Fruit fly (Drosophila melanogaster) whole organism, pupa: ENCODE measurements around the gene CG7497.

Experiments used
- CG10348 ChIP-seq: fragments of 200-800 bp; sonication (Bioruptor generic); IDR thresholded peaks from 2 replicates; pipeline ENCODE4 v1.3.6; 2022; ENCODE audit warnings: missing biosample characterization, missing genetic modification characterization
- CG12605 ChIP-seq: fragments of 200-800 bp; sonication (Bioruptor generic); IDR thresholded peaks from 2 replicates; pipeline ENCODE4 v1.3.6; 2022; ENCODE audit warnings: missing biosample characterization, missing genetic modification characterization
- CG13204 ChIP-seq: fragments of 200-800 bp; sonication (Bioruptor generic); optimal IDR thresholded peaks from 2 replicates; lab custom pipeline; 2018; ENCODE audit warnings: missing biosample characterization, mild to moderate bottlenecking, missing genetic modification characterization, moderate library complexity
- CG14655 ChIP-seq: fragments of 200-800 bp; sonication (Bioruptor generic); optimal IDR thresholded peaks from 3 replicates; lab custom pipeline; 2017; ENCODE audit warnings: mild to moderate bottlenecking, missing biosample characterization, missing genetic modification reagents, missing genetic modification characterization
- CG15710 ChIP-seq: fragments of 200-800 bp; sonication (Bioruptor generic); optimal IDR thresholded peaks from 2 replicates; lab custom pipeline; 2018; ENCODE audit warnings: missing biosample characterization, mild to moderate bottlenecking, missing genetic modification characterization, moderate library complexity
- CG17806 ChIP-seq: fragments of 200-800 bp; sonication (Bioruptor generic); optimal IDR thresholded peaks from 2 replicates; lab custom pipeline; 2018; ENCODE audit warnings: missing biosample characterization, mild to moderate bottlenecking, missing genetic modification characterization, moderate library complexity
- CG32121 ChIP-seq: fragments of 200-800 bp; sonication (Bioruptor generic); IDR thresholded peaks from 2 replicates; pipeline ENCODE4 v1.3.6; 2022; ENCODE audit warnings: missing biosample characterization, missing genetic modification characterization
- CG34367 ChIP-seq: fragments of 200-800 bp; sonication (Bioruptor generic); optimal IDR thresholded peaks from 2 replicates; lab custom pipeline; 2018; ENCODE audit warnings: missing biosample characterization, mild to moderate bottlenecking, missing genetic modification characterization
- CG4496 ChIP-seq: fragments of 200-800 bp; sonication (Bioruptor generic); IDR thresholded peaks from 3 replicates; pipeline ENCODE4 v1.3.6; 2022; ENCODE audit warnings: missing biosample characterization, missing genetic modification characterization
- CG8159 ChIP-seq: fragments of 200-800 bp; sonication (Bioruptor generic); optimal IDR thresholded peaks from 3 replicates; lab custom pipeline; 2018; ENCODE audit warnings: missing biosample characterization, mild to moderate bottlenecking, missing genetic modification characterization, moderate library complexity
- CG8301 ChIP-seq: fragments of 200-800 bp; sonication (Bioruptor generic); optimal IDR thresholded peaks from 2 replicates; lab custom pipeline; 2018; ENCODE audit warnings: missing biosample characterization, mild to moderate bottlenecking, missing genetic modification characterization
- CG9948 ChIP-seq: fragments of 200-800 bp; sonication (Bioruptor generic); optimal IDR thresholded peaks from 2 replicates; lab custom pipeline; 2018; ENCODE audit warnings: missing biosample characterization, mild to moderate bottlenecking, missing genetic modification characterization, moderate library complexity
- D1 ChIP-seq: fragments of 200-800 bp; sonication (Bioruptor generic); optimal IDR thresholded peaks from 2 replicates; lab custom pipeline; 2018; ENCODE audit warnings: missing biosample characterization, mild to moderate bottlenecking, missing genetic modification characterization, moderate library complexity
- EcR ChIP-seq: fragments of 200-800 bp; sonication (Bioruptor generic); optimal IDR thresholded peaks from 3 replicates; lab custom pipeline; 2019; ENCODE audit warnings: missing biosample characterization, missing genetic modification characterization, mild to moderate bottlenecking, moderate library complexity, missing genetic modification reagents
- Ets98B ChIP-seq: fragments of 200-800 bp; sonication (Bioruptor generic); IDR thresholded peaks from 2 replicates; pipeline ENCODE4 v1.3.6; 2022; ENCODE audit warnings: missing biosample characterization, missing genetic modification characterization
- Pif1A ChIP-seq: fragments of 200-800 bp; sonication (Bioruptor generic); optimal IDR thresholded peaks from 3 replicates; lab custom pipeline; 2016; ENCODE audit warnings: missing biosample characterization, missing genetic modification characterization
- Pif1B ChIP-seq: fragments of 200-800 bp; sonication (Bioruptor generic); optimal IDR thresholded peaks from 3 replicates; lab custom pipeline; 2016; ENCODE audit warnings: missing biosample characterization, missing genetic modification characterization
- Snoo ChIP-seq: fragments of 200-800 bp; sonication (Bioruptor generic); optimal IDR thresholded peaks from 3 replicates; lab custom pipeline; 2017; ENCODE audit warnings: missing biosample characterization, mild to moderate bottlenecking, missing genetic modification characterization, inconsistent platforms
- fd96Ca ChIP-seq: fragments of 200-800 bp; sonication (Bioruptor generic); IDR thresholded peaks from 3 replicates; pipeline ENCODE4 v1.3.6; 2022; ENCODE audit warnings: missing biosample characterization, missing genetic modification characterization
- gl ChIP-seq: fragments of 200-800 bp; sonication (Bioruptor generic); optimal IDR thresholded peaks from 2 replicates; lab custom pipeline; 2018; ENCODE audit warnings: missing biosample characterization, mild to moderate bottlenecking, missing genetic modification characterization
- rn ChIP-seq: fragments of 200-800 bp; sonication (Bioruptor generic); IDR thresholded peaks from 2 replicates; pipeline ENCODE4 v1.3.6; 2022; ENCODE audit warnings: missing biosample characterization, missing genetic modification characterization

The CG7497 gene

dm6 chr3L:17633142-17633541 lies at the start of gene CG7497:
TSS of gene CG7497 (plus strand) at chr3L:17633449.
- TF ChIP-seq CG4496 (GFP tag; lab: Robert Waterston, UW) (peak; percentile 52), CG10348 (GFP tag; lab: Robert Waterston, UW) (no peak), CG32121 (GFP tag; lab: Robert Waterston, UW) (peak; percentile 75), rn (GFP tag; lab: Robert Waterston, UW) (no peak), CG13204 (GFP tag; lab: Kevin White, UChicago) (peak; percentile 39), CG8301 (no peak)

- no peak for TF ChIP-seq Snoo (tag; lab: Kevin White, UChicago)
- TF ChIP-seq CG14655 (GFP tag; lab: Kevin White, UChicago): no peak
- no peak for TF ChIP-seq CG8159 (tag; lab: Kevin White, UChicago)
- TF ChIP-seq CG34367 (tag; lab: Kevin White, UChicago): no peak
- TF ChIP-seq CG32121 (GFP tag; lab: Robert Waterston, UW): peak; percentile 49; the same call in 1 of the 2 replicates
- TF ChIP-seq CG4496 (GFP tag; lab: Robert Waterston, UW): peak; percentile 55; the same call in 1 of the 3 replicates
- peak; percentile 38; the same call in 2 of the 3 replicates for TF ChIP-seq fd96Ca
- peak; percentile 20 for TF ChIP-seq CG13204 (GFP tag; lab: Kevin White, UChicago)
- TF ChIP-seq Ets98B (GFP tag; lab: Robert Waterston, UW): peak; percentile 39
Observed at dm6 chr3L:17584718-17585117, 48.5 kb upstream of the CG7497 start.

- TF ChIP-seq fd96Ca (peak; percentile 53; the same call in 1 of the 3 replicates), Pif1A (GFP tag; lab: Kevin White, UChicago) (no peak), CG14655 (GFP tag; lab: Kevin White, UChicago) (peak; percentile 55), gl (tag; lab: Kevin White, UChicago) (no peak), Ets98B (GFP tag; lab: Robert Waterston, UW) (peak; percentile 50; the same call in 1 of the 2 replicates), CG10348 (GFP tag; lab: Robert Waterston, UW) (0 out of 2 replicates have a peak, but pooled peaks have one; percentile 48), CG8301 (peak; percentile 12), CG4496 (GFP tag; lab: Robert Waterston, UW) (0 out of 3 replicates have a peak, but pooled peaks have one; percentile 11), CG32121 (GFP tag; lab: Robert Waterston, UW) (peak; percentile 83), CG9948 (peak; percentile 21), CG13204 (GFP tag; lab: Kevin White, UChicago) (peak; percentile 34), CG34367 (tag; lab: Kevin White, UChicago) (no peak), EcR (peak; percentile 6)
Observed at dm6 chr3L:17586370-17587048, 46.7 kb upstream of the CG7497 start.

dm6 chr3L:17587292-17587691 lies 46.0 kb upstream of the CG7497 start:
- TF ChIP-seq CG12605 (0 out of 2 replicates have a peak, but pooled peaks have one; percentile 7), D1 (no peak), fd96Ca (peak; percentile 66; the same call in 2 of the 3 replicates), CG4496 (GFP tag; lab: Robert Waterston, UW) (peak; percentile 39; the same call in 1 of the 3 replicates), CG32121 (GFP tag; lab: Robert Waterston, UW) (peak; percentile 54), CG17806 (no peak), CG13204 (GFP tag; lab: Kevin White, UChicago) (no peak), CG15710 (tag; lab: Kevin White, UChicago) (no peak)

- peak; percentile 64 for TF ChIP-seq CG32121 (GFP tag; lab: Robert Waterston, UW)
- peak; percentile 16 for TF ChIP-seq CG8301
- TF ChIP-seq rn (GFP tag; lab: Robert Waterston, UW): no peak
- no peak for TF ChIP-seq CG8159 (tag; lab: Kevin White, UChicago)
- TF ChIP-seq CG9948: peak; percentile 54
- no peak for TF ChIP-seq Pif1B (GFP tag; lab: Kevin White, UChicago)
- no peak; the same call in 1 of the 2 replicates for TF ChIP-seq CG10348 (GFP tag; lab: Robert Waterston, UW)
- no peak for TF ChIP-seq Snoo (tag; lab: Kevin White, UChicago)
- no peak for TF ChIP-seq CG13204 (GFP tag; lab: Kevin White, UChicago)
- TF ChIP-seq CG34367 (tag; lab: Kevin White, UChicago): no peak
- no peak for TF ChIP-seq CG15710 (tag; lab: Kevin White, UChicago)
- TF ChIP-seq CG4496 (GFP tag; lab: Robert Waterston, UW): no peak
- TF ChIP-seq D1: no peak
- peak; percentile 55 for TF ChIP-seq CG14655 (GFP tag; lab: Kevin White, UChicago)
- peak; percentile 53; the same call in 2 of the 3 replicates for TF ChIP-seq fd96Ca
- TF ChIP-seq CG17806: peak; percentile 18
- peak; percentile 21; the same call in 1 of the 2 replicates for TF ChIP-seq Ets98B (GFP tag; lab: Robert Waterston, UW)
- TF ChIP-seq Pif1A (GFP tag; lab: Kevin White, UChicago): no peak
- TF ChIP-seq gl (tag; lab: Kevin White, UChicago): no peak
- no peak for TF ChIP-seq EcR
- TF ChIP-seq CG12605: no peak
Observed at dm6 chr3L:17587897-17588296, 45.4 kb upstream of the CG7497 start.

- no peak for TF ChIP-seq CG34367 (tag; lab: Kevin White, UChicago)
- TF ChIP-seq CG9948: no peak
- no peak for TF ChIP-seq Ets98B (GFP tag; lab: Robert Waterston, UW)
- TF ChIP-seq CG10348 (GFP tag; lab: Robert Waterston, UW): no peak
- no peak for TF ChIP-seq CG32121 (GFP tag; lab: Robert Waterston, UW)
- TF ChIP-seq CG12605: no peak
- TF ChIP-seq rn (GFP tag; lab: Robert Waterston, UW): no peak
- TF ChIP-seq CG17806: no peak
- no peak for TF ChIP-seq Snoo (tag; lab: Kevin White, UChicago)
- no peak for TF ChIP-seq gl (tag; lab: Kevin White, UChicago)
- no peak for TF ChIP-seq Pif1B (GFP tag; lab: Kevin White, UChicago)
- TF ChIP-seq CG8159 (tag; lab: Kevin White, UChicago): no peak
Observed at dm6 chr3L:17588686-17589085, 44.6 kb upstream of the CG7497 start.
